Worm (Caenorhabditis elegans) whole organism, young adult: Measurements from ENCODE around the gene K01A11.3.

Source experiments
- C17E4.6 ChIP-seq: fragments of 200-800 bp; sonication (Bioruptor generic); IDR thresholded peaks from 2 replicates; pipeline ENCODE4 v1.3.6; 2022; ENCODE audit warnings: missing genetic modification reagents, missing genetic modification characterization, missing compliant biosample characterization
- K12H6.12 ChIP-seq: fragments of 200-800 bp; sonication (Bioruptor generic); optimal IDR thresholded peaks from 2 replicates; lab custom pipeline; 2018; ENCODE audit warnings: mild to moderate bottlenecking, missing genetic modification characterization, missing compliant biosample characterization
- Y56A3A.18 ChIP-seq: fragments of 200-800 bp; sonication (Bioruptor generic); IDR thresholded peaks from 2 replicates; pipeline ENCODE4 v1.3.6; 2022; ENCODE audit warnings: missing genetic modification reagents, missing genetic modification characterization, missing compliant biosample characterization
- dpff-1 ChIP-seq: sonication (generic microtip); optimal IDR thresholded peaks from 2 replicates; lab custom pipeline; 2017; ENCODE audit warnings: mild to moderate bottlenecking, missing genetic modification characterization, missing compliant biosample characterization
- egl-18 ChIP-seq: fragments of 200-800 bp; sonication (Bioruptor generic); IDR thresholded peaks from 2 replicates; pipeline ENCODE4 v1.3.6; 2022; ENCODE audit warnings: missing genetic modification reagents, missing genetic modification characterization, missing compliant biosample characterization
- fkh-3 ChIP-seq: sonication (generic microtip); optimal IDR thresholded peaks from 2 replicates; lab custom pipeline; 2016; ENCODE audit warnings: mild to moderate bottlenecking, missing genetic modification characterization, missing compliant biosample characterization
- gei-17 ChIP-seq: fragments of 200-800 bp; sonication (Bioruptor generic); optimal IDR thresholded peaks from 2 replicates; lab custom pipeline; 2018; ENCODE audit warnings: mild to moderate bottlenecking, missing genetic modification characterization, missing compliant biosample characterization
- lsl-1 ChIP-seq: fragments of 200-800 bp; sonication (Bioruptor generic); optimal IDR thresholded peaks from 2 replicates; lab custom pipeline; 2018; ENCODE audit warnings: mild to moderate bottlenecking, missing genetic modification characterization, moderate library complexity, missing compliant biosample characterization
- madf-10 ChIP-seq: sonication (generic microtip); optimal IDR thresholded peaks from 2 replicates; lab custom pipeline; 2016; ENCODE audit warnings: mild to moderate bottlenecking, missing genetic modification characterization, missing compliant biosample characterization
- pbrm-1 ChIP-seq: fragments of 200-800 bp; sonication (Bioruptor generic); IDR thresholded peaks from 2 replicates; pipeline ENCODE4 v1.3.6; 2022; ENCODE audit warnings: missing genetic modification reagents, missing genetic modification characterization, missing compliant biosample characterization
- snpc-4 ChIP-seq, 5 experiments: fragments of 150-350 bp in 1 of 5; sonication (generic microtip) in 4 of 5; optimal IDR thresholded peaks; 2 replicates each; lab custom pipeline; 2014 to 2018; ENCODE audit warnings: missing genetic modification characterization in 5 of 5, missing biosample characterization in 3 of 5, antibody characterized with exemption in 2 of 5, mild to moderate bottlenecking in 2 of 5, missing compliant biosample characterization in 2 of 5, missing genotype in 2 of 5, moderate library complexity in 2 of 5, missing genetic modification reagents in 1 of 5
- unc-62 ChIP-seq: fragments of 150-350 bp; optimal IDR thresholded peaks from 2 replicates; lab custom pipeline; 2014; ENCODE audit warnings: missing biosample characterization, missing genetic modification reagents, missing genetic modification characterization

DNA sequence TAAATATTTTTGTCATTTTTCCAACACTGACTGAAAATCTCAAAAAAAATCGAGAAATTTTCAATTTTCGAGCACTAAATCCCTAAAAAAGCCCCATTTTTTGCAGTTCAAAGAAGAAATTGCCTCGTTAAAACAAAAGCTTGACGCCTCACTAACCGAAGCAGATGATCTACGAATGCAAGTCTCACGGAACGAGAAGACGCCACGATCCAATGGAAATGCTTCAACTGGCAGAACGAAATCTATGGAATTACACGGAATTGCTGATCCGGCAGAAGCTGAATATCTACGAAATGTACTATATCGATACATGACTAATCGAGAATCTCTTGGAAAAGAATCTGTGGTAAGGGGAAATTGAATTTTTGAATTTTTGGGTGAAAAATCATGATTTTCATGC, 28.5 kb downstream of the K01A11.3 start:
- no peak for TF ChIP-seq C17E4.6 (GFP tag; lab: Robert Waterston, UW)
- no peak for TF ChIP-seq K12H6.12 (tag; lab: Kevin White, UChicago)
- TF ChIP-seq pbrm-1 (GFP tag; lab: Robert Waterston, UW): no peak
- TF ChIP-seq fkh-3: no peak
- no peak for TF ChIP-seq snpc-4 (GFP tag; optimal IDR thresholded peaks at IDR 0.05; lab: Kevin White, UChicago)
- no peak for TF ChIP-seq snpc-4 (tag; optimal IDR thresholded peaks at IDR 0.05; lab: Kevin White, UChicago)
- no peak for TF ChIP-seq lsl-1 (GFP tag; lab: Kevin White, UChicago)
- no peak for TF ChIP-seq dpff-1 (tag; lab: Kevin White, UChicago)
- TF ChIP-seq madf-10 (tag; lab: Kevin White, UChicago): no peak
- no peak for TF ChIP-seq Y56A3A.18
- no peak for TF ChIP-seq egl-18 (GFP tag; lab: Robert Waterston, UW)
- TF ChIP-seq gei-17 (GFP tag; lab: Kevin White, UChicago): no peak
- TF ChIP-seq unc-62: no peak
